Fruit fly (Drosophila melanogaster) S2 (cell line): ENCODE results near the gene Rassf.

Experiments
- CG8478 ChIP-seq: fragments of >200 bp; optimal IDR thresholded peaks from 2 replicates; lab custom pipeline; 2018
- CTCF ChIP-seq, 2 experiments: fragments of >200 bp; optimal IDR thresholded peaks; 2 replicates each; lab custom pipeline; 2018

dm6 chr3R:23132299-23132698, 14.6 kb upstream of the Rassf start:
- no peak for TF ChIP-seq CG8478 (lab: Kevin White, UChicago)
- no peak for TF ChIP-seq CTCF (optimal IDR thresholded peaks at IDR 0.05; lab: Kevin White, UChicago)
